Worm (Caenorhabditis elegans): ENCODE results near the gene sre-26.

ce11 chrII:12393690-12394089 is 26.7 kb downstream of the sre-26 start, which contains the start of gene Y57A10B.7:
- TF ChIP-seq blmp-1 (tag; optimal IDR thresholded peaks at IDR 0.05), result no peak
- TF ChIP-seq unc-62 (GFP tag; optimal IDR thresholded peaks at IDR 0.05), result no peak
- TF ChIP-seq mep-1 (tag; optimal IDR thresholded peaks at IDR 0.05), result no peak
- no peak for TF ChIP-seq nhr-28 (tag; optimal IDR thresholded peaks at IDR 0.05)
